Worm (Caenorhabditis elegans): ENCODE results near the gene svh-1.

svh-1 gene

ce11 chrIV:8182566-8182965, 23.8 kb upstream of the svh-1 start:
- TF ChIP-seq unc-62 (GFP tag; optimal IDR thresholded peaks at IDR 0.05 in 1 of 2): peak in 1 of 2 experiments; percentile 16
- TF ChIP-seq unc-62 (tag; optimal IDR thresholded peaks at IDR 0.05): no peak
- TF ChIP-seq lin-13 (GFP tag; optimal IDR thresholded peaks at IDR 0.05): no peak
- peak; percentile 7 for TF ChIP-seq ces-1 (GFP tag; optimal IDR thresholded peaks at IDR 0.05)
- peak; percentile 48 for TF ChIP-seq aha-1 (tag)

ce11 chrIV:8183313-8183712, 23.1 kb upstream of the svh-1 start:
- peak; percentile 34; the same call in 1 of the 2 replicates for TF ChIP-seq pha-4 (GFP tag; IDR thresholded peaks at IDR 0.05)
- TF ChIP-seq pha-4 (tag; optimal IDR thresholded peaks at IDR 0.05): no peak
- no peak for TF ChIP-seq unc-39 (tag; optimal IDR thresholded peaks at IDR 0.05)
- no peak for TF ChIP-seq ZK337.2 (GFP tag; IDR thresholded peaks at IDR 0.05)
- peak; percentile 28 for TF ChIP-seq mxl-3 (GFP tag; optimal IDR thresholded peaks at IDR 0.05)
- TF ChIP-seq fkh-10 (GFP tag; optimal IDR thresholded peaks at IDR 0.05): peak; percentile 65
- TF ChIP-seq aha-1 (tag): peak; percentile 98
- no peak for TF ChIP-seq spr-1 (tag; optimal IDR thresholded peaks at IDR 0.05)
- no peak for TF ChIP-seq lin-15B (tag; optimal IDR thresholded peaks at IDR 0.05)
- TF ChIP-seq mdl-1 (tag; optimal IDR thresholded peaks at IDR 0.05): peak in 1 of 2 experiments; percentile 12
- peak; percentile 15; the same call in 1 of the 2 replicates for TF ChIP-seq dmd-6 (GFP tag; IDR thresholded peaks at IDR 0.05)
- 0 out of 2 replicates have a peak, but pooled peaks have one; percentile 42 for TF ChIP-seq ceh-44 (GFP tag; IDR thresholded peaks at IDR 0.05)
- TF ChIP-seq snpc-4 (tag; optimal IDR thresholded peaks at IDR 0.05): no peak
- TF ChIP-seq hlh-30 (tag; optimal IDR thresholded peaks at IDR 0.05; ENCODE audit: insufficient read depth): peak; percentile 37
- TF ChIP-seq hmg-1.1 (GFP tag; IDR thresholded peaks at IDR 0.05): peak; percentile 52
- no peak for TF ChIP-seq php-3 (GFP tag; IDR thresholded peaks at IDR 0.05)
- TF ChIP-seq skn-1 (tag; optimal IDR thresholded peaks at IDR 0.05): no peak
- TF ChIP-seq pqm-1 (tag; optimal IDR thresholded peaks at IDR 0.05): no peak
- TF ChIP-seq lir-3 (tag; optimal IDR thresholded peaks at IDR 0.05): no peak
- no peak for TF ChIP-seq ceh-62 (tag; optimal IDR thresholded peaks at IDR 0.05)
- TF ChIP-seq tag-97 (GFP tag; IDR thresholded peaks at IDR 0.05): no peak
- peak in 1 of 2 experiments; percentile 49 for TF ChIP-seq lsy-2 (tag; optimal IDR thresholded peaks at IDR 0.05)
- peak; percentile 35; the same call in 1 of the 2 replicates for TF ChIP-seq ctbp-1 (GFP tag; IDR thresholded peaks at IDR 0.05)
- no peak for TF ChIP-seq jun-1 (tag; optimal IDR thresholded peaks at IDR 0.05)
- peak; percentile 61; the same call in 1 of the 2 replicates for TF ChIP-seq egl-43 (GFP tag; IDR thresholded peaks at IDR 0.05)
- TF ChIP-seq unc-62 (GFP tag; optimal IDR thresholded peaks at IDR 0.05 in 1 of 2): no peak
- TF ChIP-seq unc-62 (tag; optimal IDR thresholded peaks at IDR 0.05): no peak
- no peak for TF ChIP-seq tra-1 (GFP tag; IDR thresholded peaks at IDR 0.05)
- TF ChIP-seq rbr-2 (tag; optimal IDR thresholded peaks at IDR 0.05): peak; percentile 75
- TF ChIP-seq nhr-11 (tag; optimal IDR thresholded peaks at IDR 0.05): peak; percentile 71
- TF ChIP-seq mep-1 (tag; optimal IDR thresholded peaks at IDR 0.05): peak; percentile 58
- TF ChIP-seq F37D6.2 (tag; optimal IDR thresholded peaks at IDR 0.05): peak; percentile 3
- peak; percentile 44; the same call in 1 of the 2 replicates for TF ChIP-seq set-16 (GFP tag; IDR thresholded peaks at IDR 0.05)

ce11 chrIV:8188421-8189112, 17.8 kb upstream of the svh-1 start:
- TF ChIP-seq pqm-1 (tag; optimal IDR thresholded peaks at IDR 0.05) (no peak), unc-62 (GFP tag; optimal IDR thresholded peaks at IDR 0.05 in 1 of 2) (peak in 1 of 2 experiments; percentile 98), unc-62 (tag; optimal IDR thresholded peaks at IDR 0.05) (no peak), arid-1 (GFP tag; conservative IDR thresholded peaks at IDR 0.05) (0 out of 2 replicates have a peak, but pooled peaks have one; percentile 17), ceh-20 (GFP tag; IDR thresholded peaks at IDR 0.05) (no peak), Y105C5A.15 (GFP tag; IDR thresholded peaks at IDR 0.05) (peak; percentile 7; the same call in 1 of the 2 replicates), aha-1 (tag) (peak; percentile 58)

Data from whole organism, L4 larva.